Worm (Caenorhabditis elegans): ENCODE data around the gene rpl-32.

The rpl-32 gene

ce11 chrII:9100798-9101197, 43.9 kb upstream of the rpl-32 start, which contains the start of gene T24H10.5:
TSS of gene T24H10.5 (plus strand) at chrII:9101098.
- TF ChIP-seq unc-62 (GFP tag; optimal IDR thresholded peaks at IDR 0.05): no peak
- no peak for TF ChIP-seq ZK546.5 (tag; optimal IDR thresholded peaks at IDR 0.05)
- no peak for TF ChIP-seq unc-39 (tag; optimal IDR thresholded peaks at IDR 0.05)
- TF ChIP-seq nhr-237 (tag; optimal IDR thresholded peaks at IDR 0.05): no peak
- no peak for TF ChIP-seq ztf-1 (GFP tag; conservative IDR thresholded peaks at IDR 0.05)
- TF ChIP-seq ceh-16 (tag; optimal IDR thresholded peaks at IDR 0.05): no peak
- TF ChIP-seq elt-3 (tag; optimal IDR thresholded peaks at IDR 0.05): no peak
- TF ChIP-seq nhr-23 (tag; optimal IDR thresholded peaks at IDR 0.05): no peak
- TF ChIP-seq gmeb-1 (tag; optimal IDR thresholded peaks at IDR 0.05): no peak

ce11 chrII:9099017-9099416, 42.1 kb upstream of the rpl-32 start, which contains the start of gene T24H10.1:
TSS of gene T24H10.1 (plus strand) at chrII:9099371.
- peak; percentile 20 for TF ChIP-seq egl-27 (tag; optimal IDR thresholded peaks at IDR 0.05)
- TF ChIP-seq mdl-1 (tag; optimal IDR thresholded peaks at IDR 0.05): no peak
- peak; percentile 48 for TF ChIP-seq crh-2 (tag; optimal IDR thresholded peaks at IDR 0.05)
- TF ChIP-seq unc-55 (GFP tag; optimal IDR thresholded peaks at IDR 0.05): peak; percentile 70
- TF ChIP-seq nhr-77 (tag; optimal IDR thresholded peaks at IDR 0.05): no peak
- no peak for TF ChIP-seq ztf-4 (tag; optimal IDR thresholded peaks at IDR 0.05)
- peak; percentile 62 for TF ChIP-seq sma-9 (GFP tag; optimal IDR thresholded peaks at IDR 0.05)
- no peak for TF ChIP-seq sma-9 (tag; optimal IDR thresholded peaks at IDR 0.05)
- TF ChIP-seq sem-4 (tag; optimal IDR thresholded peaks at IDR 0.05): peak; percentile 56
- no peak for TF ChIP-seq Y55F3AM.14 (GFP tag; optimal IDR thresholded peaks at IDR 0.05)
- TF ChIP-seq snpc-4 (tag; optimal IDR thresholded peaks at IDR 0.05): peak; percentile 3
- TF ChIP-seq ztf-1 (GFP tag; conservative IDR thresholded peaks at IDR 0.05): no peak
- TF ChIP-seq lin-11 (tag; optimal IDR thresholded peaks at IDR 0.05): peak; percentile 53
- no peak for TF ChIP-seq skn-1 (tag; optimal IDR thresholded peaks at IDR 0.05)
- TF ChIP-seq ama-1 (optimal IDR thresholded peaks at IDR 0.05): no peak
- peak; percentile 43 for TF ChIP-seq mab-5 (tag; optimal IDR thresholded peaks at IDR 0.05)
- no peak for TF ChIP-seq elt-1 (tag; optimal IDR thresholded peaks at IDR 0.05)
- no peak for TF ChIP-seq dmd-4 (tag; optimal IDR thresholded peaks at IDR 0.05)
- no peak for TF ChIP-seq nhr-237 (tag; optimal IDR thresholded peaks at IDR 0.05)
- TF ChIP-seq nhr-6 (tag; optimal IDR thresholded peaks at IDR 0.05): no peak
- TF ChIP-seq lin-39 (tag; optimal IDR thresholded peaks at IDR 0.05): no peak
- no peak for TF ChIP-seq mbf-1 (tag; optimal IDR thresholded peaks at IDR 0.05)
- TF ChIP-seq lsy-2 (tag; optimal IDR thresholded peaks at IDR 0.05): peak; percentile 72 to 86
- TF ChIP-seq lin-13 (GFP tag; optimal IDR thresholded peaks at IDR 0.05): peak; percentile 59
- no peak for TF ChIP-seq zag-1 (tag; optimal IDR thresholded peaks at IDR 0.05)
- TF ChIP-seq nhr-23 (tag; optimal IDR thresholded peaks at IDR 0.05): no peak
- TF ChIP-seq ceh-82 (tag; optimal IDR thresholded peaks at IDR 0.05): no peak
- TF ChIP-seq gmeb-1 (tag; optimal IDR thresholded peaks at IDR 0.05): peak; percentile 85
- TF ChIP-seq fos-1 (tag; optimal IDR thresholded peaks at IDR 0.05): peak; percentile 49
- TF ChIP-seq ZK546.5 (tag; optimal IDR thresholded peaks at IDR 0.05): no peak
- TF ChIP-seq aly-2 (tag; optimal IDR thresholded peaks at IDR 0.05): no peak
- TF ChIP-seq nhr-11 (tag; optimal IDR thresholded peaks at IDR 0.05): no peak
- no peak for TF ChIP-seq blmp-1 (tag; optimal IDR thresholded peaks at IDR 0.05; ENCODE audit: insufficient read depth)
- peak; percentile 62 for TF ChIP-seq nhr-21 (tag; optimal IDR thresholded peaks at IDR 0.05)
- TF ChIP-seq ceh-16 (tag; optimal IDR thresholded peaks at IDR 0.05): no peak
- no peak for TF ChIP-seq unc-39 (tag; optimal IDR thresholded peaks at IDR 0.05)
- peak; percentile 43 for TF ChIP-seq sma-3 (GFP tag; optimal IDR thresholded peaks at IDR 0.05)
- no peak for TF ChIP-seq unc-62 (GFP tag; optimal IDR thresholded peaks at IDR 0.05)
- TF ChIP-seq ztf-11 (tag; optimal IDR thresholded peaks at IDR 0.05): no peak
- TF ChIP-seq nhr-10 (tag; optimal IDR thresholded peaks at IDR 0.05): peak; percentile 20
- TF ChIP-seq F13H6.1 (tag; optimal IDR thresholded peaks at IDR 0.05): peak; percentile 77
- no peak for TF ChIP-seq R02D3.7 (tag; optimal IDR thresholded peaks at IDR 0.05)
- no peak for TF ChIP-seq alr-1 (tag; optimal IDR thresholded peaks at IDR 0.05)
- peak; percentile 60 for TF ChIP-seq nhr-129 (tag; optimal IDR thresholded peaks at IDR 0.05)
- peak; percentile 83 for TF ChIP-seq C34F6.9 (tag; optimal IDR thresholded peaks at IDR 0.05)
- TF ChIP-seq nhr-25 (tag; optimal IDR thresholded peaks at IDR 0.05): peak; percentile 64
- no peak for TF ChIP-seq nhr-12 (tag; optimal IDR thresholded peaks at IDR 0.05)
- no peak for TF ChIP-seq elt-3 (tag; optimal IDR thresholded peaks at IDR 0.05)
- no peak for TF ChIP-seq peb-1 (tag; optimal IDR thresholded peaks at IDR 0.05)

Measured in whole organism, L2 larva.